Worm (Caenorhabditis elegans) whole organism, L4 larva: ENCODE measurements around the gene ZK596.3.

ENCODE experiments used
- R02D3.7 ChIP-seq: fragments of 150-350 bp; sonication (generic microtip); optimal IDR thresholded peaks from 3 replicates; lab custom pipeline; 2014; ENCODE audit warnings: missing biosample characterization, missing genetic modification characterization
- ZK546.5 ChIP-seq, 2 experiments: sonication (generic microtip); optimal IDR thresholded peaks; 2 replicates each; lab custom pipeline; 2017; ENCODE audit warnings: missing biosample characterization in 2 of 2, missing genetic modification characterization in 2 of 2
- ceh-28 ChIP-seq: fragments of 150-350 bp; optimal IDR thresholded peaks from 2 replicates; lab custom pipeline; 2014; ENCODE audit warnings: missing biosample characterization, missing genetic modification reagents, missing genetic modification characterization
- ces-1 ChIP-seq: fragments of 150-350 bp; sonication (generic microtip); optimal IDR thresholded peaks from 4 replicates; lab custom pipeline; 2014; ENCODE audit warnings: missing biosample characterization, missing genetic modification reagents, missing genetic modification characterization
- lin-39 ChIP-seq: fragments of 150-350 bp; optimal IDR thresholded peaks from 2 replicates; lab custom pipeline; 2014; ENCODE audit warnings: missing biosample characterization, missing genetic modification reagents, missing genetic modification characterization
- lsy-2 ChIP-seq, 2 experiments: fragments of 150-350 bp in 1 of 2; sonication (generic microtip) in 1 of 2; optimal IDR thresholded peaks; 2 replicates each; lab custom pipeline; 2014 to 2017; ENCODE audit warnings: missing biosample characterization in 2 of 2, missing genetic modification characterization in 2 of 2
- mdt-29 ChIP-seq: fragments of 200-800 bp; sonication (Bioruptor generic); IDR thresholded peaks from 2 replicates; pipeline ENCODE4 v1.3.6; 2022; ENCODE audit warnings: missing genetic modification reagents, missing genetic modification characterization, missing compliant biosample characterization
- mep-1 ChIP-seq: fragments of 150-350 bp; sonication (generic microtip); optimal IDR thresholded peaks from 3 replicates; lab custom pipeline; 2014; ENCODE audit warnings: missing biosample characterization, missing genetic modification characterization
- nhr-11 ChIP-seq: fragments of 150-350 bp; optimal IDR thresholded peaks from 2 replicates; lab custom pipeline; 2014; ENCODE audit warnings: missing biosample characterization, missing genetic modification characterization
- nhr-77 ChIP-seq: fragments of 150-350 bp; optimal IDR thresholded peaks from 2 replicates; lab custom pipeline; 2014; ENCODE audit warnings: missing biosample characterization, missing genetic modification characterization
- rbr-2 ChIP-seq: sonication (generic microtip); optimal IDR thresholded peaks from 2 replicates; lab custom pipeline; 2016; ENCODE audit warnings: missing genotype, missing genetic modification characterization, missing compliant biosample characterization

DNA sequence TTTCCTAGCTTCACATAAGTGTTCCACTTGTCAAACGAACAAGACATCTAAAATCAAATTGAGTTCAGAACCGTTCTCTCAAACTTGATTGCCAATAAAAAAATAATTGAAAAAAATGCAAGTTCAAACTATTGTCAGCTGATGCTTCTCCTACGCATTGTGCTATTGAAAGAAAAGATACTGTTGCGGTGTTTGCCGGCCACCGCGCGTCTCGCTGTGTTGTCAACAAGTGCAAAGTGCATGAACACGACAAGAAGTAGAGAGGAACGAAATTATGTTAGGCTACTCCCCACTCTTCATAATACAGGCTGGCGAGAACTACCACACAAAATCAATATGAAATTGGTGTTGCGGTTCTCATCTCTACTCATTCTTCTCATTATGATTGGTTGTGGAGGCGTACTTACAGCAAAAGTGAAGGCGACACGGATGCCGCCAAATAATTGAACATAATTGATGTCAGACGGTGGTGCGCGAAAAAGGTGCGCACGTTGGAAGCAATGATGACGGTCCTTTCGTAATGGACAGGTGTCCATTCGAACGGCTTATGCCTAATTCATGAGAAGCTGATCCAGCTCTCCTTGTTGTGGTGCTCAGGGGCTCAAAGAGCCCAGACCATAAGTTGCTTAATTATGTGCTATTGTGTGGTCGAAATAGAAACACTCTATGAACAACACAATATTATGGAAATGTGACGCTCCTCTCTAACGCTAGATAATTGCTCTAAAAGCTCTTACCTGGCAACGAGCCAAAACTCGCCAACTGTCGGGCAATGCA lies 36.6 kb downstream of the ZK596.3 start:
- TF ChIP-seq mdt-29 (GFP tag; lab: Robert Waterston, UW): no peak
- no peak for TF ChIP-seq ceh-28 (tag; lab: Kevin White, UChicago)
- no peak for TF ChIP-seq ZK546.5 (tag; optimal IDR thresholded peaks at IDR 0.05; lab: Kevin White, UChicago)
- no peak for TF ChIP-seq ces-1 (GFP tag; lab: Kevin White, UChicago)
- TF ChIP-seq nhr-77 (tag; lab: Kevin White, UChicago): no peak
- no peak for TF ChIP-seq lin-39
- no peak for TF ChIP-seq lsy-2 (tag; optimal IDR thresholded peaks at IDR 0.05; lab: Kevin White, UChicago)
- no peak for TF ChIP-seq nhr-11 (tag; lab: Kevin White, UChicago)
- no peak for TF ChIP-seq R02D3.7 (tag; lab: Kevin White, UChicago)
- TF ChIP-seq rbr-2 (tag; lab: Kevin White, UChicago): no peak
- TF ChIP-seq mep-1: no peak
